Fruit fly (Drosophila melanogaster): ENCODE results near the gene CG10597.

DNA sequence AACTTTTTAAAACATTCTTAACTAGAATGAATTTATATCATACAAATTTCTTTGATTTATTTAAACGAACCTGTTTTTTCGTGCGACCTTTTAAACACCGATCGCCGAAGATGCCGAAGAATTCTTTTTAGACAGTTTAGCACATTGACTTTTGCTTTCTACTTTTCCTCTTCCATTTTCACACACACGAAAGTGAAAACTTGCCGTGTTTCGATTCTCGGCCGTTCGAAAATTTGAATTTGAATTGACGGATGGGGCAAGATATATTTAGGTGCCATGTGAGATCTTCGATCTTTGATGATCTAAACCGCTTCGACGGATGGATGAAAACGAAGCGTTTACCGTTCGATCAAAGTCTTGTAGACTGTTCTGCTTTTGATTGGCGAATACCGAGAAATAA is 24.8 kb upstream of the CG10597 start:
- no peak for TF ChIP-seq bab1 (GFP tag; optimal IDR thresholded peaks at IDR 0.05)
- TF ChIP-seq cic (GFP tag; optimal IDR thresholded peaks at IDR 0.05), result no peak
- no peak for TF ChIP-seq CG33017 (tag; optimal IDR thresholded peaks at IDR 0.05)
- TF ChIP-seq Crg-1 (GFP tag; optimal IDR thresholded peaks at IDR 0.05), result no peak
- TF ChIP-seq Clk (GFP tag; optimal IDR thresholded peaks at IDR 0.05), result no peak
- no peak for TF ChIP-seq CG11617 (GFP tag; optimal IDR thresholded peaks at IDR 0.05)
- no peak for TF ChIP-seq tj (GFP tag; optimal IDR thresholded peaks at IDR 0.05)

Data from whole organism, adult.